Worm (Caenorhabditis elegans) whole organism, L1 larva: ENCODE results near the gene cul-6.
A peak's percentile ranks its signal among the peaks of the same experiment; 100 is the strongest.

Experiments
- C16A3.4 ChIP-seq: fragments of 150-350 bp; optimal IDR thresholded peaks from 2 replicates; lab custom pipeline; 2014; ENCODE audit warnings: missing biosample characterization, missing genetic modification characterization
- aly-2 ChIP-seq: fragments of 150-350 bp; optimal IDR thresholded peaks from 2 replicates; lab custom pipeline; 2014; ENCODE audit warnings: missing biosample characterization, missing genetic modification characterization
- ama-1 ChIP-seq: fragments of 150-350 bp; optimal IDR thresholded peaks from 2 replicates; lab custom pipeline; 2014
- blmp-1 ChIP-seq: fragments of 150-350 bp; optimal IDR thresholded peaks from 2 replicates; lab custom pipeline; 2014; ENCODE audit warnings: missing biosample characterization, missing genetic modification characterization
- ceh-63 ChIP-seq: fragments of 200-800 bp; sonication (Bioruptor generic); optimal IDR thresholded peaks from 2 replicates; lab custom pipeline; 2018; ENCODE audit warnings: mild to moderate bottlenecking, missing genetic modification characterization, missing compliant biosample characterization
- ceh-90 ChIP-seq: sonication (generic microtip); optimal IDR thresholded peaks from 2 replicates; lab custom pipeline; 2016; ENCODE audit warnings: missing genetic modification characterization, missing compliant biosample characterization
- dsc-1 ChIP-seq: sonication (generic microtip); optimal IDR thresholded peaks from 2 replicates; lab custom pipeline; 2016; ENCODE audit warnings: mild to moderate bottlenecking, missing genetic modification characterization, missing compliant biosample characterization
- efl-1 ChIP-seq, 4 experiments: fragments of 150-350 bp; optimal IDR thresholded peaks in 3 of 4; peaks in 1 of 4; 1 replicate in 1 of 4; 2 replicates in 3 of 4; lab custom pipeline; 2014; ENCODE audit warnings: missing biosample characterization in 2 of 4, missing genetic modification characterization in 2 of 4, missing genetic modification reagents in 2 of 4
- egl-27 ChIP-seq, 2 experiments: fragments of 150-350 bp in 1 of 2; sonication (generic microtip); optimal IDR thresholded peaks; 3 replicates each; lab custom pipeline; 2017 to 2018; ENCODE audit warnings: missing biosample characterization in 2 of 2, missing genetic modification characterization in 2 of 2, missing genetic modification reagents in 2 of 2
- elt-2 ChIP-seq: sonication (generic microtip); optimal IDR thresholded peaks from 2 replicates; lab custom pipeline; 2016; ENCODE audit warnings: missing genetic modification characterization, mild to moderate bottlenecking, inconsistent platforms, missing compliant biosample characterization, missing genetic modification reagents
- ets-5 ChIP-seq: fragments of 200-800 bp; sonication (Bioruptor generic); IDR thresholded peaks from 2 replicates; pipeline ENCODE4 v1.3.6; 2022; ENCODE audit warnings: missing genetic modification characterization, missing compliant biosample characterization
- hlh-17 ChIP-seq: fragments of 200-800 bp; sonication (Bioruptor generic); optimal IDR thresholded peaks from 2 replicates; lab custom pipeline; 2018; ENCODE audit warnings: missing genetic modification characterization, mild to moderate bottlenecking, missing compliant biosample characterization, moderate library complexity, borderline replicate concordance
- isw-1 ChIP-seq: fragments of 200-800 bp; sonication (Bioruptor generic); IDR thresholded peaks from 2 replicates; pipeline ENCODE4 v1.3.6; 2022; ENCODE audit warnings: missing genetic modification characterization, missing compliant biosample characterization
- jun-1 ChIP-seq: fragments of 150-350 bp; optimal IDR thresholded peaks from 2 replicates; lab custom pipeline; 2014; ENCODE audit warnings: missing biosample characterization, missing genetic modification reagents, missing genetic modification characterization
- lin-14 ChIP-seq: fragments of 200-800 bp; sonication (Bioruptor generic); optimal IDR thresholded peaks from 2 replicates; lab custom pipeline; 2018; ENCODE audit warnings: mild to moderate bottlenecking, missing genetic modification characterization, moderate library complexity, missing compliant biosample characterization
- mep-1 ChIP-seq: fragments of 150-350 bp; optimal IDR thresholded peaks from 2 replicates; lab custom pipeline; 2014; ENCODE audit warnings: missing biosample characterization, missing genetic modification characterization
- nhr-28 ChIP-seq: fragments of 150-350 bp; optimal IDR thresholded peaks from 2 replicates; lab custom pipeline; 2014; ENCODE audit warnings: missing biosample characterization, missing genetic modification characterization
- nhr-77 ChIP-seq: fragments of 150-350 bp; optimal IDR thresholded peaks from 2 replicates; lab custom pipeline; 2014; ENCODE audit warnings: missing biosample characterization, missing genetic modification characterization
- nhr-85 ChIP-seq: sonication (generic microtip); peaks from one replicate; lab custom pipeline; 2016; ENCODE audit warnings: missing genetic modification characterization, inconsistent platforms, missing compliant biosample characterization
- nhr-90 ChIP-seq: sonication (generic microtip); optimal IDR thresholded peaks from 2 replicates; lab custom pipeline; 2016; ENCODE audit warnings: mild to moderate bottlenecking, missing genetic modification characterization, missing compliant biosample characterization; ENCODE audit not compliant: poor library complexity
- pag-3 ChIP-seq: sonication (generic microtip); optimal IDR thresholded peaks from 2 replicates; lab custom pipeline; 2017; ENCODE audit warnings: missing genetic modification characterization, mild to moderate bottlenecking, missing compliant biosample characterization, antibody characterized with exemption, borderline replicate concordance; ENCODE audit not compliant: insufficient read depth
- pax-3 ChIP-seq: fragments of 200-800 bp; sonication (Bioruptor generic); optimal IDR thresholded peaks from 2 replicates; lab custom pipeline; 2018; ENCODE audit warnings: mild to moderate bottlenecking, missing genetic modification characterization, moderate library complexity, missing compliant biosample characterization
- skn-1 ChIP-seq: fragments of 150-350 bp; optimal IDR thresholded peaks from 2 replicates; lab custom pipeline; 2014; ENCODE audit warnings: missing biosample characterization, missing genetic modification characterization
- snpc-4 ChIP-seq: fragments of 150-350 bp; optimal IDR thresholded peaks from 2 replicates; lab custom pipeline; 2014; ENCODE audit warnings: missing biosample characterization, missing genetic modification characterization
- snu-23 ChIP-seq: sonication (generic microtip); optimal IDR thresholded peaks from 2 replicates; lab custom pipeline; 2016; ENCODE audit warnings: missing genetic modification characterization, missing compliant biosample characterization
- tbx-2 ChIP-seq: sonication (generic microtip); optimal IDR thresholded peaks from 2 replicates; lab custom pipeline; 2016; ENCODE audit warnings: missing genetic modification characterization, missing compliant biosample characterization
- tlp-1 ChIP-seq: fragments of 150-350 bp; optimal IDR thresholded peaks from 2 replicates; lab custom pipeline; 2014; ENCODE audit warnings: missing biosample characterization, missing genetic modification characterization
- unc-30 ChIP-seq: sonication (generic microtip); optimal IDR thresholded peaks from 2 replicates; lab custom pipeline; 2017; ENCODE audit warnings: missing biosample characterization, missing genetic modification characterization
- xbp-1 ChIP-seq: sonication (generic microtip); optimal IDR thresholded peaks from 2 replicates; lab custom pipeline; 2016; ENCODE audit warnings: missing genetic modification characterization, missing compliant biosample characterization
- zip-4 ChIP-seq: fragments of 200-800 bp; sonication (Bioruptor generic); optimal IDR thresholded peaks from 2 replicates; lab custom pipeline; 2018; ENCODE audit warnings: mild to moderate bottlenecking, missing genetic modification characterization, moderate library complexity, missing compliant biosample characterization
- ztf-11 ChIP-seq, 2 experiments: sonication (generic microtip); optimal IDR thresholded peaks; 2 replicates each; lab custom pipeline; 2016 to 2017; ENCODE audit warnings: missing genetic modification characterization in 2 of 2, missing biosample characterization in 1 of 2, missing compliant biosample characterization in 1 of 2
- ztf-4 ChIP-seq: fragments of 150-350 bp; optimal IDR thresholded peaks from 2 replicates; lab custom pipeline; 2014; ENCODE audit warnings: missing biosample characterization, missing genetic modification characterization

cul-6 gene

ce11 chrIV:12544624-12545023 is 45.6 kb downstream of the cul-6 start:
- no peak for TF ChIP-seq isw-1
- no peak for TF ChIP-seq egl-27 (tag; optimal IDR thresholded peaks at IDR 0.05; lab: Kevin White, UChicago)
- no peak for TF ChIP-seq ama-1
- no peak for TF ChIP-seq snpc-4
- no peak for TF ChIP-seq unc-30
- no peak for TF ChIP-seq tbx-2 (tag; lab: Kevin White, UChicago)
- no peak for TF ChIP-seq pag-3 (tag; lab: Kevin White, UChicago)
- TF ChIP-seq ceh-63 (GFP tag; lab: Kevin White, UChicago): no peak
- no peak for TF ChIP-seq ceh-90 (tag; lab: Kevin White, UChicago)
- TF ChIP-seq snu-23 (GFP tag; lab: Kevin White, UChicago): no peak
- no peak for TF ChIP-seq nhr-90 (tag; lab: Kevin White, UChicago)
- TF ChIP-seq, all 84 proteins: peak for 0

- TF ChIP-seq nhr-28 (tag; lab: Kevin White, UChicago): no peak
Observed at ce11 chrIV:12542011-12542410, 48.2 kb downstream of the cul-6 start, which contains the start of gene ham-1. Gene ham-1 (plus strand): TSS chrIV:12542183.

ce11 chrIV:12540242-12540641 is 50.0 kb downstream of the cul-6 start:
- TF ChIP-seq nhr-85 (tag; lab: Kevin White, UChicago): peak; percentile 84
- no peak for TF ChIP-seq tlp-1
- TF ChIP-seq blmp-1 (tag; lab: Kevin White, UChicago): peak; percentile 13
- peak; percentile 13 for TF ChIP-seq lin-14 (GFP tag; lab: Kevin White, UChicago)
- TF ChIP-seq elt-2 (tag; lab: Kevin White, UChicago): no peak

- TF ChIP-seq ztf-11 (tag; optimal IDR thresholded peaks at IDR 0.05; lab: Kevin White, UChicago) (no peak), ceh-90 (tag; lab: Kevin White, UChicago) (no peak), isw-1 (no peak), pax-3 (no peak), xbp-1 (tag; lab: Kevin White, UChicago) (no peak), ets-5 (GFP tag; lab: Robert Waterston, UW) (no peak), skn-1 (no peak), hlh-17 (GFP tag; lab: Kevin White, UChicago) (no peak), jun-1 (tag; lab: Kevin White, UChicago) (no peak), ztf-4 (no peak), aly-2 (tag; lab: Kevin White, UChicago) (no peak), zip-4 (GFP tag; lab: Kevin White, UChicago) (no peak), efl-1 (optimal IDR thresholded peaks at IDR 0.05; lab: Kevin White, UChicago) (no peak), efl-1 (GFP tag; optimal IDR thresholded peaks at IDR 0.05 in 1 of 2; lab: Kevin White, UChicago) (no peak), dsc-1 (tag; lab: Kevin White, UChicago) (no peak), mep-1 (no peak), C16A3.4 (tag; lab: Kevin White, UChicago) (no peak), pag-3 (tag; lab: Kevin White, UChicago) (no peak), nhr-77 (tag; lab: Kevin White, UChicago) (no peak), egl-27 (tag; optimal IDR thresholded peaks at IDR 0.05; lab: Kevin White, UChicago) (no peak)
Observed at ce11 chrIV:12537694-12538093, 52.6 kb downstream of the cul-6 start.
